Worm (Caenorhabditis elegans) whole organism, midembryonic: ENCODE results near the gene glb-30.

Experiments used
- T22C8.4 ChIP-seq: fragments of 200-800 bp; sonication (Bioruptor generic); IDR thresholded peaks from 2 replicates; pipeline ENCODE4 v1.3.6; 2022; ENCODE audit warnings: missing genetic modification characterization, missing compliant biosample characterization
- cog-1 ChIP-seq: sonication (generic microtip); optimal IDR thresholded peaks from 2 replicates; lab custom pipeline; 2016; ENCODE audit warnings: missing genetic modification characterization, missing compliant biosample characterization
- flt-1 ChIP-seq: fragments of 200-800 bp; sonication (Bioruptor generic); IDR thresholded peaks from 2 replicates; pipeline ENCODE4 v1.3.6; 2022; ENCODE audit warnings: missing genetic modification characterization, missing compliant biosample characterization
- klf-2 ChIP-seq: fragments of 200-800 bp; sonication (Bioruptor generic); conservative IDR thresholded peaks from 2 replicates; pipeline ENCODE4 v1.3.6; 2022; ENCODE audit warnings: missing genetic modification reagents, missing genetic modification characterization, missing compliant biosample characterization
- med-1 ChIP-seq: sonication (generic microtip); optimal IDR thresholded peaks from 2 replicates; lab custom pipeline; 2017; ENCODE audit warnings: missing genetic modification characterization, mild to moderate bottlenecking, missing compliant biosample characterization, antibody characterized with exemption, missing genetic modification reagents; ENCODE audit not compliant: insufficient read depth
- ref-1 ChIP-seq: fragments of 200-800 bp; sonication (Bioruptor generic); conservative IDR thresholded peaks from 2 replicates; pipeline ENCODE4 v1.3.6; 2022; ENCODE audit warnings: missing genetic modification reagents, missing genetic modification characterization, missing compliant biosample characterization
- tab-1 ChIP-seq: fragments of 200-800 bp; sonication (Bioruptor generic); IDR thresholded peaks from 2 replicates; pipeline ENCODE4 v1.3.6; 2022; ENCODE audit warnings: missing genetic modification characterization, missing compliant biosample characterization
- ztf-23 ChIP-seq: fragments of 200-800 bp; sonication (Bioruptor generic); IDR thresholded peaks from 2 replicates; pipeline ENCODE4 v1.3.6; 2022; ENCODE audit warnings: missing genetic modification reagents, missing genetic modification characterization, missing compliant biosample characterization
- ztf-29 ChIP-seq: fragments of 200-800 bp; sonication (Bioruptor generic); IDR thresholded peaks from 2 replicates; pipeline ENCODE4 v1.3.6; 2022; ENCODE audit warnings: missing genetic modification reagents, missing genetic modification characterization, missing compliant biosample characterization

The glb-30 gene

DNA sequence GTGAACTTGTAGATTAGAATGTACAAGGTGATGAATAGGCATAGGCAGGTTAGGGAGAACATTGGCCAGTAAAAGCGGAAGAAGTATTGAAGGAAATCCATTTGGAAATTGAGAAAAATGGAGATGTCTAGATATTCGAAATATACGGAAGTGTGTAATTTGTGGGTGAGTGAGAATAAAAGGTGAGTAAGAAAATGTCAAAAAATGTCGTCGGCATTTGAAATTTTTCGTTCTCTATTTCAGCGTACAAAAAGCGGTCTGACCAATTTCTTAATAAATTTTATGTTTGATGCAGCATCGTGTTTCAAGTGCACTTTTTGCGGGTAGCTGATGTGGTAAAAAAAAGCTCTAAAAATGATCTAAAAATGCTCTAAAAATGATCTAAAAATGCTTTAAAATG, 26.6 kb upstream of the glb-30 start, which contains the start of gene srd-64:
srd-64 (minus strand) TSS at position 101 of the 400 bp plus-strand sequence.
- no peak for TF ChIP-seq T22C8.4 (GFP tag; lab: Robert Waterston, UW)
- TF ChIP-seq flt-1: no peak

DNA sequence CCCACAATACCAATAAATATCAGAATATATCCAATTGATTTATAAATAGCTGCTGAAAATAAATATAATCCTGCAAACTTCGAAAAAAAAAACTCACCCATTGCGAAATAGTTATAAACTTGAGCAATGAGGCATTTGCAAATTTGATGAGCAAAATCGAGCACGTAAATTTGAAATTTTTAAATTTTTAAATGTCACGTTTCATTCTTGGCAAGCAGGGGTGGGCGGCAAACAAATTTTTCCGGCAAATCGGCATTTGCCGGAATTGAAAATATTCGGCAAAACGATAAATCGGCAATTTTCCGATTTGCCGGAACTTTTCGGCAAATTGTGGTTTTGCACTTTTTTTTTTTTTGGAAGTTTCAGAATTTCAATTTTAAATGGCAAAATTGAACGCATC, 21.5 kb upstream of the glb-30 start, which contains the start of gene Y22D7AR.14:
Y22D7AR.14 (minus strand) TSS at position 101 of the 400 bp plus-strand sequence.
- no peak for TF ChIP-seq med-1 (GFP tag; lab: Kevin White, UChicago)
- no peak for TF ChIP-seq tab-1 (GFP tag; lab: Robert Waterston, UW)
- no peak for TF ChIP-seq ztf-23 (GFP tag; lab: Robert Waterston, UW)
- TF ChIP-seq T22C8.4 (GFP tag; lab: Robert Waterston, UW): no peak
- TF ChIP-seq flt-1: no peak
- TF ChIP-seq klf-2 (GFP tag; lab: Robert Waterston, UW): no peak
- TF ChIP-seq ztf-29 (GFP tag; lab: Robert Waterston, UW): no peak
- TF ChIP-seq cog-1 (tag; lab: Kevin White, UChicago): no peak
- no peak for TF ChIP-seq ref-1 (GFP tag; lab: Robert Waterston, UW)

DNA sequence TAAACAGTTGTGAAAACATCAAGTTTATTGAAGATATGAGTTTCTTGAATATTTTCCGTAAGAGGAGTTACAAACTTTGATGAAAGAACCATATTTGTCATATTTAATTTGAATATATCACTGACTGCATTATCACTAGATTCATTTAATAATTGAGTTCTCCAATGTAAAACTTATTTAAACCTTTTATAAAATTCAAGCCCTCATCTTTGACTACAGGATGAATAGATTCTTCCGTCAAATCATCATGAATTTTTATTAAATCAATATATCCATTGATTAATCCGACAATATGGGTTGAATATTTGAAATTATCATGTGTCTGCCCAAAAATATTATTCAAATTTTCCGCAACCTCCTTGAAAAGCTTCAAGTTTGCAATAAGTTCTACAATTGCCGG, 19.6 kb upstream of the glb-30 start, which contains the start of gene Y22D7AR.7:
Y22D7AR.7 (minus strand) TSS at position 101 of the 400 bp plus-strand sequence.
- TF ChIP-seq cog-1 (tag; lab: Kevin White, UChicago) (no peak), flt-1 (no peak), tab-1 (GFP tag; lab: Robert Waterston, UW) (no peak)

DNA sequence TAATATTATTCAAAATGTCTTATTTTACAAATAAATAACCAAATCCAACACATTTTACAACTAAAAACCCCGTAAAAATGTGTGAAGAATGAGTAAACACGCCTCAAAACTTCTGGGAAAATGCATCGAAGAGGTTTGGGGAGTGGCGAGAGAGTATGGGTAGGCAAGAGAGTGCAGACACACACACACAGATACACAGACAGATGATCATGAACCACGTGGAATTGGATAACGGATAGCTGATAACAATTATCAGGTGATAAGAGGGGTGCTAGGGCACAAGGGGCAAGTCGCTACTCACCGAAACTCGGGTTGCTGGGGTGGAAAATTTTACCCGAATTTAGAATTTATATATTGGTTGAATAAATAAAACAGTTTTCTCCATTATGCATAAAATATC, 13.8 kb upstream of the glb-30 start:
- TF ChIP-seq flt-1: no peak
- TF ChIP-seq ztf-29 (GFP tag; lab: Robert Waterston, UW): no peak
- TF ChIP-seq ref-1 (GFP tag; lab: Robert Waterston, UW): no peak
- no peak for TF ChIP-seq cog-1 (tag; lab: Kevin White, UChicago)
- no peak for TF ChIP-seq T22C8.4 (GFP tag; lab: Robert Waterston, UW)
- no peak for TF ChIP-seq klf-2 (GFP tag; lab: Robert Waterston, UW)
- no peak for TF ChIP-seq ztf-23 (GFP tag; lab: Robert Waterston, UW)
- TF ChIP-seq tab-1 (GFP tag; lab: Robert Waterston, UW): no peak
- TF ChIP-seq med-1 (GFP tag; lab: Kevin White, UChicago): no peak

DNA sequence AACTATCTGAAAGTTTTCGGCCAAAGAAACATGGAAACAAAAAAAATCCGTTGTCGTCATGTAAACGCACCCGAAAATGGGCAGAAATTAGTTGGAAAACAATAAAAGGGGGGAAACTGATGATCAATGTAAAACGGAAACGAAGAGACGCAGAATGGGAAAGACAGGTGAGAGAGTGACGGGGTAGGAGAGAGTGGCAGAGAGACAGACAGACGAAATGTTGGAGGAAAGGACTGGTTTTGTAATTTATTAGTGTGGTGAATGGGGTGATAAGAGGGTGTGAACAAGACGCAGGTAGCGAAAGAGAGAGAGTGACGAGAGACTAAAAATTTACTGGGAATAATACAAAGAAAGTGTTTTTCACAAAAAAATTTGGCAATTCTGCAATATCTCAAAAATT, 12.6 kb upstream of the glb-30 start:
- TF ChIP-seq klf-2 (GFP tag; lab: Robert Waterston, UW) (no peak), ztf-23 (GFP tag; lab: Robert Waterston, UW) (no peak), T22C8.4 (GFP tag; lab: Robert Waterston, UW) (no peak), cog-1 (tag; lab: Kevin White, UChicago) (no peak), flt-1 (no peak), med-1 (GFP tag; lab: Kevin White, UChicago) (no peak), tab-1 (GFP tag; lab: Robert Waterston, UW) (no peak), ztf-29 (GFP tag; lab: Robert Waterston, UW) (no peak), ref-1 (GFP tag; lab: Robert Waterston, UW) (no peak)

DNA sequence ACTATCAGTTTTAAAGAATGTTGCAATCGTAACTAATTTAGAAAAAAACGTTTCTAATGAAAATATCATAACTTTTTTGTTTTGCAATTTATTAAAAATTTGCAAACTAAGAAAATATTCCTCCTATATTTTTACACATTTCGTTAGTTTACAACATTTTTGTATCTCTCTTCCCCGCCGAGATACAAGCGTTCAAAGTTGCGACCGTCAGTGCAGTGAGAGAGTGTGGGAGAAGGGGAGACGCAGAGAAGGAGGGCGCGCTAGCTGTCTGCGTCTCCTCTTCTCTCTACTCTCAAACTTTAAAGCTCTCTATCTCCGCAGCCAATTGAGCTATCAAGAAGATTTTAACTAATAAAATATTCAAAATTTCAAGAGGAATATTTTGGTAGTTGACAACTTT, 12.0 kb upstream of the glb-30 start:
- no peak for TF ChIP-seq cog-1 (tag; lab: Kevin White, UChicago)

DNA sequence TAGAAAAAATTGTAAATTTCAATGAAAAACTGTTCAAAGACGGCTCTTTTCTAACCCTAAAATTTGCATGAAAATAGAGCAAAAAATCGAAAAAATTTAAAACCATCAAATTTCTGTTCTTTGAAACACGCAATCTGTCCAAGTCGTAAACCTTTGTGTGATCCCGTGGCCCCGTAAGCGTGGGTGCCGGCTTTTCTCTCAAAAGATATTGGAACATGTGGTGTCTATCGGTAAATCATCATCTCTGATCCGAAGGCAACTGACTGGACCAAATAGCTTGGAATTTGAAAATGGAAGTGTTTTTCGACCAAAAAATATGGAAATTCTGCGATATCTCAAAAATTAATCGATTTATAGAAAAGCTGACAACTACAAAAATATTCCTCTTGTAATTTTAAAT, 10.3 kb upstream of the glb-30 start:
- no peak for TF ChIP-seq ztf-23 (GFP tag; lab: Robert Waterston, UW)
- no peak for TF ChIP-seq med-1 (GFP tag; lab: Kevin White, UChicago)
- TF ChIP-seq ref-1 (GFP tag; lab: Robert Waterston, UW): no peak
- TF ChIP-seq T22C8.4 (GFP tag; lab: Robert Waterston, UW): no peak
- TF ChIP-seq cog-1 (tag; lab: Kevin White, UChicago): no peak
- no peak for TF ChIP-seq flt-1
- TF ChIP-seq ztf-29 (GFP tag; lab: Robert Waterston, UW): no peak
- no peak for TF ChIP-seq klf-2 (GFP tag; lab: Robert Waterston, UW)
- TF ChIP-seq tab-1 (GFP tag; lab: Robert Waterston, UW): no peak

DNA sequence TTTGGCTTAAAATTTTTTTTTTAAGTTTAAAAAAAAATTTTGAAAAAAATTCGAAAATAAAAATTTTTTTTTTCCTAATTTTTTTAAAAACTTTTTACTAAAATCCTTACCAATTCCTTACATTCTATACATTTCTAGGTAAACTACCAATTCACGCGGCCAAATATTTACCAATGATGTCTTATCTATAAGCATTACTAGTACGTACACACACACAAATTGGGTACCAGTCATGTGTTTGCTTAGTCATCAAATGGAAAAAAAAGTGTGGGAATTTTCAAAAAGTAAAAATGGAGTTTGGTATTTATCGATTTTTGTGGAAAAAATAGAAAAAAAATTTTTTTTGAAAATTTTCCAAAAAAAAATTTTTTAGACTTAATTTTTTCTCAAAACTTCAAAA, 8.2 kb upstream of the glb-30 start, which contains the start of gene Y22D7AR.6:
Y22D7AR.6 (minus strand) TSS at position 134 of the 400 bp plus-strand sequence.
- TF ChIP-seq ztf-23 (GFP tag; lab: Robert Waterston, UW) (no peak), klf-2 (GFP tag; lab: Robert Waterston, UW) (no peak), flt-1 (no peak), med-1 (GFP tag; lab: Kevin White, UChicago) (no peak), T22C8.4 (GFP tag; lab: Robert Waterston, UW) (no peak), ref-1 (GFP tag; lab: Robert Waterston, UW) (no peak), cog-1 (tag; lab: Kevin White, UChicago) (no peak), tab-1 (GFP tag; lab: Robert Waterston, UW) (no peak), ztf-29 (GFP tag; lab: Robert Waterston, UW) (no peak)

DNA sequence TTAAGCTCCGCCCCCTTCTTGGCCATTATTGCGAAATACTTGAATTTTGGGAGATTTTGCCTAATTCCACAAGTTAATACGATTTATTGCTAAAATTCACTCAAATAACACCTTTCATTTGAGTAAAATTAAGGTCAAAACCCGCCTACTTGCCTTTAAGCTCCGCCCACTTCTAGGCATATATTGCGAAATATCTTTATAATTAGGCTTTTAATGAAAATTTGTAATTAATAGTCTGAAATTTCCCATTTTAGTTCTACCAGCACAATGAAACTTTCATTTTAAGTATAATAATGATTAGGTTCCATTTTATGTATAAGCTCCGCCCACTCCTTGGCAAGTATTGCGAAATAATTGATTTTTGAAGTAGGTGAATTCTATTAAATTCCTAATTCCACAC, 6.3 kb upstream of the glb-30 start:
- TF ChIP-seq ref-1 (GFP tag; lab: Robert Waterston, UW): no peak
- no peak for TF ChIP-seq tab-1 (GFP tag; lab: Robert Waterston, UW)
- no peak for TF ChIP-seq ztf-29 (GFP tag; lab: Robert Waterston, UW)
- TF ChIP-seq flt-1: no peak
- no peak for TF ChIP-seq T22C8.4 (GFP tag; lab: Robert Waterston, UW)
- no peak for TF ChIP-seq ztf-23 (GFP tag; lab: Robert Waterston, UW)
- no peak for TF ChIP-seq med-1 (GFP tag; lab: Kevin White, UChicago)
- TF ChIP-seq klf-2 (GFP tag; lab: Robert Waterston, UW): no peak
- no peak for TF ChIP-seq cog-1 (tag; lab: Kevin White, UChicago)

DNA sequence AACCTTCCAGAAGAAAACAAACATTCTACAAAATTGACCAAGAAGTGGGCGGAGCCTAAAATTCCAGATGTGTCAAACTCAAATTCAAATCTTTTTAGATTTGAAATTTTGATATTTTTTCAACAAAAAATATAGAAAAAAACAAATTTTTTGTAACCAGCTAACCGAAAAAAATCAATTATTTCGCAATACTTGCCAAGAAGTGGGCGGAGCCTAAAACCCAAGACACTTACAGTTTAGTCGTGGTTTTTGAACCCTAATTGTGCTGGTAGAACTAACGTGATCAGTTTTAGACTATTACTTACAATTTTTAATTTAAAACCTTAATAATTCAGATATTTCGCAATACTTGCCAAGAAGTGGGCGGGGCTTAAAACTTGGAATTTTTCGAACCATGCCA, 4.9 kb upstream of the glb-30 start:
- TF ChIP-seq tab-1 (GFP tag; lab: Robert Waterston, UW): no peak
- no peak for TF ChIP-seq ztf-29 (GFP tag; lab: Robert Waterston, UW)
